Worm (Caenorhabditis elegans) whole organism, L4 larva: ENCODE results near the gene F53F8.7.

ENCODE experiments used
- F10B5.3 ChIP-seq: sonication (generic microtip); optimal IDR thresholded peaks from 2 replicates; lab custom pipeline; 2016; ENCODE audit warnings: mild to moderate bottlenecking, missing genetic modification characterization, missing compliant biosample characterization
- F37D6.2 ChIP-seq: sonication (generic microtip); optimal IDR thresholded peaks from 2 replicates; lab custom pipeline; 2016; ENCODE audit warnings: mild to moderate bottlenecking, missing genetic modification characterization, missing compliant biosample characterization
- F49E8.2 ChIP-seq: sonication (generic microtip); optimal IDR thresholded peaks from 2 replicates; lab custom pipeline; 2016; ENCODE audit warnings: missing compliant biosample characterization, mild to moderate bottlenecking, missing genetic modification characterization, borderline replicate concordance
- T26A8.4 ChIP-seq: fragments of 200-800 bp; sonication (Bioruptor generic); IDR thresholded peaks from 2 replicates; pipeline ENCODE4 v1.3.6; 2022; ENCODE audit warnings: missing genetic modification characterization, missing compliant biosample characterization
- ZK337.2 ChIP-seq: fragments of 200-800 bp; sonication (Bioruptor generic); IDR thresholded peaks from 2 replicates; pipeline ENCODE4 v1.3.6; 2022; ENCODE audit warnings: missing genetic modification reagents, missing genetic modification characterization, missing compliant biosample characterization
- aha-1 ChIP-seq: fragments of 150-350 bp; peaks from one replicate; lab custom pipeline; 2014; ENCODE audit warnings: missing biosample characterization, missing genetic modification characterization
- ceh-28 ChIP-seq: fragments of 150-350 bp; optimal IDR thresholded peaks from 2 replicates; lab custom pipeline; 2014; ENCODE audit warnings: missing biosample characterization, missing genetic modification reagents, missing genetic modification characterization
- ces-1 ChIP-seq: fragments of 150-350 bp; sonication (generic microtip); optimal IDR thresholded peaks from 4 replicates; lab custom pipeline; 2014; ENCODE audit warnings: missing biosample characterization, missing genetic modification reagents, missing genetic modification characterization
- cey-2 ChIP-seq: sonication (generic microtip); optimal IDR thresholded peaks from 3 replicates; lab custom pipeline; 2017; ENCODE audit warnings: missing genetic modification characterization, mild to moderate bottlenecking, missing compliant biosample characterization, antibody characterized with exemption, borderline replicate concordance; ENCODE audit not compliant: insufficient read depth
- daf-19 ChIP-seq: fragments of 200-800 bp; sonication (Bioruptor generic); conservative IDR thresholded peaks from 2 replicates; pipeline ENCODE4 v1.3.6; 2022; ENCODE audit warnings: missing genetic modification characterization, missing compliant biosample characterization
- daf-8 ChIP-seq: fragments of 200-800 bp; sonication (Bioruptor generic); IDR thresholded peaks from 2 replicates; pipeline ENCODE4 v1.3.6; 2022; ENCODE audit warnings: missing genetic modification characterization, missing compliant biosample characterization
- dmd-9 ChIP-seq: fragments of 200-800 bp; sonication (Bioruptor generic); IDR thresholded peaks from 2 replicates; pipeline ENCODE4 v1.3.6; 2022; ENCODE audit warnings: missing genetic modification reagents, missing genetic modification characterization, missing compliant biosample characterization
- duxl-1 ChIP-seq: sonication (generic microtip); optimal IDR thresholded peaks from 2 replicates; lab custom pipeline; 2016; ENCODE audit warnings: mild to moderate bottlenecking, missing genetic modification characterization, moderate library complexity, missing compliant biosample characterization; ENCODE audit not compliant: poor library complexity
- dve-1 ChIP-seq: sonication (generic microtip); optimal IDR thresholded peaks from 2 replicates; lab custom pipeline; 2017; ENCODE audit warnings: antibody characterized with exemption, mild to moderate bottlenecking, missing genetic modification characterization, missing compliant biosample characterization; ENCODE audit not compliant: insufficient read depth
- egl-43 ChIP-seq: fragments of 200-800 bp; sonication (Bioruptor generic); IDR thresholded peaks from 2 replicates; pipeline ENCODE4 v1.3.6; 2022; ENCODE audit warnings: missing genetic modification reagents, missing genetic modification characterization, missing compliant biosample characterization
- fkh-10 ChIP-seq: fragments of 150-350 bp; optimal IDR thresholded peaks from 2 replicates; lab custom pipeline; 2014; ENCODE audit warnings: missing biosample characterization, missing genetic modification reagents, missing genetic modification characterization
- hlh-11 ChIP-seq: fragments of 200-800 bp; sonication (Bioruptor generic); optimal IDR thresholded peaks from 2 replicates; lab custom pipeline; 2018; ENCODE audit warnings: mild to moderate bottlenecking, missing genetic modification characterization, missing compliant biosample characterization
- hlh-30 ChIP-seq: sonication (generic microtip); optimal IDR thresholded peaks from 2 replicates; lab custom pipeline; 2017; ENCODE audit warnings: antibody characterized with exemption, mild to moderate bottlenecking, missing genetic modification characterization, missing compliant biosample characterization; ENCODE audit not compliant: insufficient read depth
- hmg-1.1 ChIP-seq: fragments of 200-800 bp; sonication (Bioruptor generic); IDR thresholded peaks from 2 replicates; pipeline ENCODE4 v1.3.6; 2022; ENCODE audit warnings: missing genetic modification reagents, missing genetic modification characterization, missing compliant biosample characterization
- lin-38 ChIP-seq: fragments of 200-800 bp; sonication (Bioruptor generic); IDR thresholded peaks from 2 replicates; pipeline ENCODE4 v1.3.6; 2022; ENCODE audit warnings: missing genetic modification reagents, missing genetic modification characterization, missing compliant biosample characterization
- lsy-2 ChIP-seq, 2 experiments: fragments of 150-350 bp in 1 of 2; sonication (generic microtip) in 1 of 2; optimal IDR thresholded peaks; 2 replicates each; lab custom pipeline; 2014 to 2017; ENCODE audit warnings: missing biosample characterization in 2 of 2, missing genetic modification characterization in 2 of 2
- madf-5 ChIP-seq, 2 experiments: fragments of 200-800 bp; sonication (Bioruptor generic); IDR thresholded peaks; 2 replicates each; pipeline ENCODE4 v1.3.6; 2022; ENCODE audit warnings: missing compliant biosample characterization in 2 of 2, missing genetic modification characterization in 2 of 2
- mes-2 ChIP-seq: sonication (generic microtip); optimal IDR thresholded peaks from 2 replicates; lab custom pipeline; 2016; ENCODE audit warnings: missing genotype, mild to moderate bottlenecking, missing genetic modification characterization, missing compliant biosample characterization; ENCODE audit not compliant: poor library complexity, severe bottlenecking
- mxl-2 ChIP-seq: fragments of 200-800 bp; sonication (Bioruptor generic); conservative IDR thresholded peaks from 2 replicates; pipeline ENCODE4 v1.3.6; 2022; ENCODE audit warnings: missing genetic modification reagents, missing genetic modification characterization, missing compliant biosample characterization
- mxl-3 ChIP-seq: fragments of 200-800 bp; sonication (Bioruptor generic); optimal IDR thresholded peaks from 2 replicates; lab custom pipeline; 2018; ENCODE audit warnings: mild to moderate bottlenecking, missing genetic modification characterization, missing compliant biosample characterization
- nhr-102 ChIP-seq: sonication (generic microtip); optimal IDR thresholded peaks from 2 replicates; lab custom pipeline; 2016; ENCODE audit warnings: mild to moderate bottlenecking, missing genetic modification characterization, moderate library complexity, missing compliant biosample characterization
- nhr-42 ChIP-seq: fragments of 200-800 bp; sonication (Bioruptor generic); IDR thresholded peaks from 2 replicates; pipeline ENCODE4 v1.3.6; 2022; ENCODE audit warnings: missing genetic modification characterization, missing compliant biosample characterization
- nhr-48 ChIP-seq: sonication (generic microtip); optimal IDR thresholded peaks from 2 replicates; lab custom pipeline; 2016; ENCODE audit warnings: mild to moderate bottlenecking, missing genetic modification characterization, missing compliant biosample characterization
- nhr-77 ChIP-seq: fragments of 150-350 bp; optimal IDR thresholded peaks from 2 replicates; lab custom pipeline; 2014; ENCODE audit warnings: missing biosample characterization, missing genetic modification characterization
- pha-4 ChIP-seq, 2 experiments: fragments of 150-350 bp in 1 of 2; fragments of 200-800 bp in 1 of 2; sonication (Bioruptor generic) in 1 of 2; IDR thresholded peaks in 1 of 2; optimal IDR thresholded peaks in 1 of 2; 2 replicates each; pipeline versions ENCODE4 v1.3.6 to Lab custom; 2014 to 2022; ENCODE audit warnings: missing genetic modification characterization in 2 of 2, missing genetic modification reagents in 2 of 2, missing biosample characterization in 1 of 2, missing compliant biosample characterization in 1 of 2
- php-3 ChIP-seq: fragments of 200-800 bp; sonication (Bioruptor generic); IDR thresholded peaks from 2 replicates; pipeline ENCODE4 v1.3.6; 2022; ENCODE audit warnings: missing genetic modification reagents, missing genetic modification characterization, missing compliant biosample characterization
- pqm-1 ChIP-seq: sonication (generic microtip); optimal IDR thresholded peaks from 2 replicates; lab custom pipeline; 2017; ENCODE audit warnings: missing biosample characterization, missing genetic modification characterization
- unc-130 ChIP-seq: sonication (generic microtip); optimal IDR thresholded peaks from 2 replicates; lab custom pipeline; 2016; ENCODE audit warnings: missing genetic modification reagents, missing genetic modification characterization, missing compliant biosample characterization
- unc-62 ChIP-seq, 3 experiments: fragments of 150-350 bp in 1 of 3; sonication (generic microtip); optimal IDR thresholded peaks in 2 of 3; peaks in 1 of 3; 1 replicate in 1 of 3; 2 replicates in 2 of 3; lab custom pipeline; 2014 to 2017; ENCODE audit warnings: missing biosample characterization in 3 of 3, missing genetic modification characterization in 3 of 3, missing genetic modification reagents in 3 of 3, missing genotype in 1 of 3
- zfp-2 ChIP-seq: sonication (generic microtip); optimal IDR thresholded peaks from 2 replicates; lab custom pipeline; 2016; ENCODE audit warnings: mild to moderate bottlenecking, missing genetic modification characterization, missing compliant biosample characterization

The F53F8.7 gene

ce11 chrV:20728763-20729350, 30.7 kb upstream of the F53F8.7 start, which contains the start of gene ipla-3 (continued):
- TF ChIP-seq hlh-11 (tag; lab: Kevin White, UChicago) (peak; percentile 95), mxl-2 (GFP tag; lab: Robert Waterston, UW) (0 out of 2 replicates have a peak, but pooled peaks have one; percentile 20), php-3 (GFP tag; lab: Robert Waterston, UW) (peak; percentile 72), egl-43 (GFP tag; lab: Robert Waterston, UW) (0 out of 2 replicates have a peak, but pooled peaks have one; percentile 26), zfp-2 (tag; lab: Kevin White, UChicago) (no peak), hmg-1.1 (GFP tag; lab: Robert Waterston, UW) (peak; percentile 71), mxl-3 (GFP tag; lab: Kevin White, UChicago) (peak; percentile 84), F37D6.2 (no peak), aha-1 (tag; lab: Kevin White, UChicago) (peak; percentile 14), fkh-10 (GFP tag; lab: Kevin White, UChicago) (peak; percentile 85), F10B5.3 (no peak), unc-130 (GFP tag; lab: Kevin White, UChicago) (no peak), ces-1 (GFP tag; lab: Kevin White, UChicago) (no peak), daf-8 (GFP tag; lab: Robert Waterston, UW) (no peak), nhr-48 (tag; lab: Kevin White, UChicago) (peak; percentile 94), duxl-1 (peak; percentile 3), nhr-77 (tag; lab: Kevin White, UChicago) (peak; percentile 91), mes-2 (peak; percentile 59), pqm-1 (tag; lab: Kevin White, UChicago) (peak; percentile 81), cey-2 (no peak), lsy-2 (tag; optimal IDR thresholded peaks at IDR 0.05; lab: Kevin White, UChicago) (peak in 1 of 2 experiments; percentile 53), T26A8.4 (GFP tag; lab: Robert Waterston, UW) (peak; percentile 70; the same call in 1 of the 2 replicates), nhr-102 (tag; lab: Kevin White, UChicago) (peak; percentile 71), dve-1 (tag; lab: Kevin White, UChicago) (peak; percentile 96), nhr-42 (no peak), hlh-30 (peak; percentile 88), lin-38 (GFP tag; lab: Robert Waterston, UW) (peak; percentile 54), pha-4 (GFP tag; IDR thresholded peaks at IDR 0.05; lab: Robert Waterston, UW) (peak; percentile 79), pha-4 (tag; optimal IDR thresholded peaks at IDR 0.05; lab: Kevin White, UChicago) (peak; percentile 76), F49E8.2 (tag; lab: Kevin White, UChicago) (no peak)

ce11 chrV:20727458-20727857, 29.3 kb upstream of the F53F8.7 start:
- TF ChIP-seq aha-1 (tag; lab: Kevin White, UChicago) (peak; percentile 92), ZK337.2 (no peak), F10B5.3 (no peak), madf-5 (GFP tag; IDR thresholded peaks at IDR 0.05; lab: Robert Waterston, UW) (no peak), ceh-28 (tag; lab: Kevin White, UChicago) (no peak), dmd-9 (no peak)
- TF ChIP-seq, all 104 proteins: peak for 1

DNA sequence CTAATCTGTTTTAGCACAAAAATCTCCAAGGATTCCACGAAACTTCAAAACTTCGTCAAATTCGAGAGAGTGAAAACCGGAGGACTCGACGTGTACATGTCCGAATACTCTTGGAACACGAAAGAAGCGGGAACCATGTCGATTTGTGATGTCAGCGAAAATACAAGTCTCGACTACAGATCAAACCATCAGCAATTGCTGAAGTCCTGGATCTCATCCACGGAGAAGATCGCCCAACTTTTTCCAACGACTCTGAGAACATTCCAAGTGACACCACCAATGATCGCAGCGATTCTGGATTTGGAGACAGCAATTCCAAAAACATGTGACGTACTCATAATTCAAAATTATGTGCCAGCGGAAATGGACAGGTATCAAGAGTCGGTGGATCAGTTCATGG, 24.3 kb upstream of the F53F8.7 start:
- peak; percentile 82 for TF ChIP-seq aha-1 (tag; lab: Kevin White, UChicago)
- no peak for TF ChIP-seq daf-19 (GFP tag; lab: Robert Waterston, UW)
- TF ChIP-seq unc-62 (GFP tag; optimal IDR thresholded peaks at IDR 0.05 in 1 of 2; lab: Kevin White, UChicago) = peak in 1 of 2 experiments; percentile 73
- TF ChIP-seq unc-62 (tag; optimal IDR thresholded peaks at IDR 0.05; lab: Kevin White, UChicago) = no peak
